Worm (Caenorhabditis elegans): ENCODE results near the gene C01G5.5.

The C01G5.5 gene

ce11 chrIV:6572238-6572637 lies 47.8 kb downstream of the C01G5.5 start, which contains the start of gene bicd-1:
bicd-1 (minus strand) TSS chrIV:6572338.
- TF ChIP-seq lin-39 (tag; optimal IDR thresholded peaks at IDR 0.05) (no peak), mml-1 (tag; optimal IDR thresholded peaks at IDR 0.05) (no peak)

ce11 chrIV:6572655-6573054 lies 48.2 kb downstream of the C01G5.5 start:
- no peak for TF ChIP-seq egl-5 (tag; optimal IDR thresholded peaks at IDR 0.05)
- peak; percentile 59 for TF ChIP-seq pha-4 (tag; optimal IDR thresholded peaks at IDR 0.05)
- TF ChIP-seq hmg-11 (tag; optimal IDR thresholded peaks at IDR 0.05): no peak

- TF ChIP-seq nfya-1 (tag; optimal IDR thresholded peaks at IDR 0.05; ENCODE audit: insufficient read depth): peak; percentile 0
- TF ChIP-seq elt-2 (tag; optimal IDR thresholded peaks at IDR 0.05): peak; percentile 44
- no peak for TF ChIP-seq ceh-9 (tag; optimal IDR thresholded peaks at IDR 0.05)
- TF ChIP-seq lin-15B (tag; optimal IDR thresholded peaks at IDR 0.05): no peak
- no peak for TF ChIP-seq nhr-12 (tag; optimal IDR thresholded peaks at IDR 0.05)
- TF ChIP-seq pqm-1 (tag; optimal IDR thresholded peaks at IDR 0.05): peak; percentile 38
- no peak for TF ChIP-seq zag-1 (tag; optimal IDR thresholded peaks at IDR 0.05)
- no peak for TF ChIP-seq fkh-2 (tag; optimal IDR thresholded peaks at IDR 0.05)
- peak; percentile 26 for TF ChIP-seq hmg-11 (tag; optimal IDR thresholded peaks at IDR 0.05)
- peak; percentile 8 for TF ChIP-seq lin-39 (tag; optimal IDR thresholded peaks at IDR 0.05)
- TF ChIP-seq mml-1 (tag; optimal IDR thresholded peaks at IDR 0.05): no peak
Measured at ce11 chrIV:6574343-6574742, 49.9 kb downstream of the C01G5.5 start.
